Worm (Caenorhabditis elegans) whole organism, mixed stage, embryonic: ENCODE measurements around the gene mrps-35.

Experiments
- M03D4.4 ChIP-seq: sonication (generic microtip); optimal IDR thresholded peaks from 2 replicates; lab custom pipeline; 2017; ENCODE audit warnings: mild to moderate bottlenecking, missing genetic modification characterization, missing compliant biosample characterization
- ceh-43 ChIP-seq: fragments of 200-800 bp; sonication (Bioruptor generic); optimal IDR thresholded peaks from 2 replicates; lab custom pipeline; 2018; ENCODE audit warnings: mild to moderate bottlenecking, missing genetic modification characterization, moderate library complexity, missing compliant biosample characterization
- cnd-1 ChIP-seq: fragments of 200-800 bp; sonication (Bioruptor generic); optimal IDR thresholded peaks from 2 replicates; lab custom pipeline; 2018; ENCODE audit warnings: mild to moderate bottlenecking, missing genetic modification characterization, missing compliant biosample characterization
- ham-2 ChIP-seq: fragments of 200-800 bp; sonication (Bioruptor generic); optimal IDR thresholded peaks from 2 replicates; lab custom pipeline; 2018; ENCODE audit warnings: mild to moderate bottlenecking, missing genetic modification characterization, missing compliant biosample characterization
- lin-13 ChIP-seq: fragments of 150-350 bp; optimal IDR thresholded peaks from 2 replicates; lab custom pipeline; 2014; ENCODE audit warnings: missing biosample characterization, missing genetic modification characterization
- mep-1 ChIP-seq: fragments of 150-350 bp; optimal IDR thresholded peaks from 2 replicates; lab custom pipeline; 2017; ENCODE audit warnings: missing biosample characterization, missing genetic modification reagents, missing genetic modification characterization, inconsistent platforms
- nhr-12 ChIP-seq: fragments of 150-350 bp; optimal IDR thresholded peaks from 2 replicates; lab custom pipeline; 2014; ENCODE audit warnings: missing biosample characterization, missing genetic modification characterization
- nhr-237 ChIP-seq: fragments of 150-350 bp; optimal IDR thresholded peaks from 2 replicates; lab custom pipeline; 2014; ENCODE audit warnings: missing biosample characterization, missing genetic modification characterization
- nhr-28 ChIP-seq: fragments of 150-350 bp; optimal IDR thresholded peaks from 2 replicates; lab custom pipeline; 2014; ENCODE audit warnings: missing biosample characterization, missing genetic modification characterization
- pha-4 ChIP-seq: fragments of 150-350 bp; optimal IDR thresholded peaks from 2 replicates; lab custom pipeline; 2018; ENCODE audit warnings: missing biosample characterization, missing genetic modification reagents, missing genetic modification characterization
- snpc-4 ChIP-seq: fragments of 150-350 bp; optimal IDR thresholded peaks from 2 replicates; lab custom pipeline; 2014; ENCODE audit warnings: missing biosample characterization, missing genetic modification characterization
- unc-39 ChIP-seq: fragments of 150-350 bp; optimal IDR thresholded peaks from 2 replicates; lab custom pipeline; 2014; ENCODE audit warnings: missing biosample characterization, missing genetic modification characterization
- unc-62 ChIP-seq: fragments of 150-350 bp; optimal IDR thresholded peaks from 2 replicates; lab custom pipeline; 2014; ENCODE audit warnings: missing biosample characterization, missing genetic modification reagents, missing genetic modification characterization

- TF ChIP-seq snpc-4 (tag; lab: Kevin White, UChicago) (no peak), nhr-28 (tag; lab: Kevin White, UChicago) (no peak), lin-13 (tag; lab: Kevin White, UChicago) (no peak), unc-39 (tag; lab: Kevin White, UChicago) (no peak), ham-2 (GFP tag; lab: Kevin White, UChicago) (no peak), M03D4.4 (tag; lab: Kevin White, UChicago) (no peak), pha-4 (tag; lab: Kevin White, UChicago) (no peak), cnd-1 (tag; lab: Kevin White, UChicago) (no peak), mep-1 (tag; lab: Kevin White, UChicago) (no peak), nhr-237 (tag; lab: Kevin White, UChicago) (no peak), unc-62 (GFP tag; lab: Kevin White, UChicago) (no peak), nhr-12 (tag; lab: Kevin White, UChicago) (no peak), ceh-43 (GFP tag; lab: Kevin White, UChicago) (no peak)
These were observed 50.4 kb downstream of the mrps-35 start, which contains the start of gene Y39B6A.27 for ce11 chrV:19031456-19031855.
